Worm (Caenorhabditis elegans) whole organism, dauer: ENCODE measurements around the gene fbxb-48.

Source experiments
- unc-62 ChIP-seq: sonication (generic microtip); optimal IDR thresholded peaks from 2 replicates; lab custom pipeline; 2017; ENCODE audit warnings: missing biosample characterization, missing genetic modification reagents, missing genetic modification characterization

fbxb-48 gene

DNA sequence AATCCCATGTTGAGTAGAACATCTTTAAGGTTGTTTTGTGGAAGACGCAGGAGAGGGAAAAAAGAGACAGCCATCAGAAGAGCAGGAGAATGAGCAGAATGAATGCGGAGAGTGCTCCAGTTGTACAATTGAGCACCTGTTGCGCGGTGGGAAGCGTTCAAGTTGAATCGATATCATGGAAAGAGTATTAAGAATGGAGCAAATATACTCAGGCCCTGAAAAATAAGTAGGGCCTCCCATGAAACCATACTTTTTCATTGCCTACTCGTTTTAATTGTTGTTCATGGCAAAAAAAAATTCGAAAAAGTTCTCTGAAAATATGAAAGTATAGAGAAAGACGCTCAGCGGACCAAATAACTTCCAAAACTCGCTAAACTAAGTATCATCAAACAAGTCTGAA lies at the start of gene fbxb-48:
Gene fbxb-48 (minus strand): TSS at position 101 of the 400 bp plus-strand sequence.
- no peak for TF ChIP-seq unc-62 (GFP tag; lab: Kevin White, UChicago)

ce11 chrII:1766715-1767114 lies 47.7 kb upstream of the fbxb-48 start:
- TF ChIP-seq unc-62 (GFP tag; lab: Kevin White, UChicago) = no peak

DNA sequence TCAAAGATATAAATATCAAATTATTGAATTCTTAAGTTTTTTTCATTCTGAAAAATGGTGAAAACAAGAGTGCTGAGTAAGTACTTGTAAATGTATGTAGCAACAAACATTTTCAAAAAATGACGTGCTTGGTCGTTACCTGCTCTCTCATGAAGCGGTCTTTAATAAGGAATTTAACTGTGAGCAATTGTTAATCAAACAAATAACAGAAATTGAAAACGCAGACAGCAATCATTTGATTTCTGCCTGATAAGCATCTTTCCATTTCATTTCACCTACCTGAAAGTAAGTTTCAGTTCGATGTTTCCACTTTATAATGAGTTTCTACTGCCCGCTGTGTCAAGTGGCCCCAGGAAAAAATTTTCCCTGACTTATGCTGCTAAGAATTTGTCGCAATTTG lies 44.0 kb upstream of the fbxb-48 start, which contains the start of gene math-28:
Gene math-28 (plus strand): TSS at position 301 of the 400 bp plus-strand sequence.
- no peak for TF ChIP-seq unc-62 (GFP tag; lab: Kevin White, UChicago)

DNA sequence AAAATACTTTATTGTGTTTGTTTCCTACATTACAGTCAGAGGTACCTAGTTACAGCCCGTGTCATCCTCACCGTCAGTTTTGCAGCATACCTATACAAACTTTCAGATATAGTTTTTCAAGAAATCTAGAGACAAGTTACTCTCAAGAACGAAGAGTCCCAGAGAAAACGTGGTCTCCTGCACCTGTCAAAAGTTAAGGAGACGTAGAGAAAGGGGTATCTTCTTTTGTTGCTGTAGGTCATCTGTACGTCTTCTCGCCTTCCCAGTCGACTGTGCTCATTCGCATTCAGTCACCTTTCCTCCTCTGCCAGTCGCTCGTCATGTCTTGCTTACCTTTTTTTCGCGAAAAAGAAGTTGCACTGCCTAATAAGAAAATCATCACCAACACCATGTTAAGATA lies 42.5 kb upstream of the fbxb-48 start, which contains the start of gene F36H5.4:
Gene F36H5.4 (plus strand): TSS at position 301 of the 400 bp plus-strand sequence.
- no peak for TF ChIP-seq unc-62 (GFP tag; lab: Kevin White, UChicago)

DNA sequence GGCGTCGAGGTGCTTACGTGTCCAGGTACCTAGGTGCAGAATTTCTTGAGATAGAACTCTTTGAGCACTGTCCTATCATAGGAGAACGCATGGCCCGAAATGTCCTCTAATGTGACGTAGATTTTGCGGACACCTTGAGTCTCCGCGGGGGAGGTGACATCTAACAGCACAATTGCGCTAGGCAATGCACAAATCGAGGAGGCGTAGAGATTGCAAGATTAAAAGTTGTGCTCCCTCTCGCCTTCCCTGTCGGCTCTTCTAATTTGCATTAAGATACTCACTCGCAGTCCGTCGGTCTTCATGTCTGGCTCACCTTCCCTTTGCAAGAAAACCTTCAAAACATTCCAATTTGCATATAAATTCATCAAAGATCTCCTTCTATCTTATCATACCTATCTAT lies 40.5 kb upstream of the fbxb-48 start, which contains the start of gene F36H5.18:
Gene F36H5.18 (plus strand): TSS at position 301 of the 400 bp plus-strand sequence.
- no peak for TF ChIP-seq unc-62 (GFP tag; lab: Kevin White, UChicago)

DNA sequence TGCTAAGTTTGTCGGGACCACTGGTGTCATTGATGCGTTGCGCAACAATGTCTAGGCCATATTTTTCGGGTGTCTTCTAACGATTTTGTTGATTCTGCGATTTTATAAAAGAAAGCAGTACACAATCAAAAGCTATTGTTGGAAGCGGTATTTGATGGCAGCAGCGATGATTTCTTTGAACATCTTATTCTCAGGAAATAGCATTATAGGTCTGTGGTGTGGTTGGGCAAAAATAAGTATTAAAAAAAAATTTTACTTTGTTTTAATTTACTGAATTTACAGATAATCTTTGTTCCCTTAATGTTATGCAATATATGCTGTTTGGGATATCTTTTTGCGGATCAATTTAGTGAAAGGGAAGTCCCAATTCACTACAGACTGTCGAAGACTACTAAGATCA lies 38.0 kb upstream of the fbxb-48 start, which contains the start of gene F36H5.10:
Gene F36H5.10 (plus strand): TSS at position 301 of the 400 bp plus-strand sequence.
- TF ChIP-seq unc-62 (GFP tag; lab: Kevin White, UChicago) = no peak

DNA sequence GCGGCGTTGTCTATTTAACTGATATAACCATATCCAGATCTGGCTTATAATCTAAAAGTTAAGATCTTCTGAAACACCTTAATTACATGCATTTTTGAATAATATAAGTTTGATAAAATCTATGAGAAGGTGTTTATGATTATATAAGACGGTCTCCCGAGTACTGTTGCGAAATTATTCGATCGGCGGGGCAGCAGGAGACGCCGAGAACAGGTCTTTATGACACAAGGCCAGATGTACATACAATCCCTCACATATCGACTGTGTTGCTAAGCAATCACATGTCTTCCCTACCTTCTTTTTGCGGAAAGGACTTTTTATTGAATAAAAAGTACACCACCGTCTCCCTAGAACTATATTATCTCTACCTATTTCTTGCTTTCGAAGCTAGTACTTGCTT lies 37.5 kb upstream of the fbxb-48 start, which contains the start of gene fbxb-53:
Gene fbxb-53 (plus strand): TSS at position 301 of the 400 bp plus-strand sequence.
- no peak for TF ChIP-seq unc-62 (GFP tag; lab: Kevin White, UChicago)

DNA sequence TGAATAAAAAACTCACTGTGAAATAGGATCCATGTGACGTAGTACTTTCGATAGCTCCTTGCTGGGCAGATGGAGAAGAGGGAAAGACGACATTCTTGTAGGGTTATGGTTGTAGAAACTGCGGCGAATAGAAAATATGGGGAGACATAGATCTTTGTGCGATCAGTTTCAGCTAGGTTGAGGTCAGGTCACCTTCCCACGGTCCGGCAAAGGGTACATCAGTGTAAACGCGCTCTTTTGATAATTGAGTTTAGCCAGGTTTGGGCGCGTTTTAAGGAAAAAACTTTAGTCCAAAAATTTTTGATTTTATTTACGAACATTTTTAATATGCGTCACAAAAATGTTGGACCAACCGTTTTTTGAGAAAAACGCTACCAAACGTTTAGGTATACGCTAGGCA lies 37.0 kb upstream of the fbxb-48 start, which contains the start of gene F36H5.17:
Gene F36H5.17 (minus strand): TSS at position 101 of the 400 bp plus-strand sequence.
- TF ChIP-seq unc-62 (GFP tag; lab: Kevin White, UChicago) = no peak

DNA sequence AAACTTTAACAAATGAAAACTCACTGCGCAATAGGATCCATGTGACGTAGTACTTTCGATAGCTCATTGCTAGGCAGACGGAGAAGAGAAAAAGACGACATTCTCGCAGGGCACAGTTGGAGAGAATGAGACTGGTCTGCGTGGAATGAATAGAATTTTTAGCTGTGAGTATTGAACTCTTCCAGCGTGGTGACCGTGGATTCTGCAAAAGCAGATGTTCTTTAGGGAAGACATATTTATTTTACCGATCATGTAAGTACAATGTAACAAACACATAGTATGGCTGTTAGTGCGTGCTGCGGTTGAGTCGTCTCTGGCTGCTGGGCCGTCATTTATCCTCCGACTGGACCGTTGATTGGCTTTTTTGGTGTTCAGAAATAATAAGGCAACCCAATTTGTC lies 33.9 kb upstream of the fbxb-48 start, which contains the start of gene F36H5.9:
Gene F36H5.9 (minus strand): TSS at position 101 of the 400 bp plus-strand sequence.
- no peak for TF ChIP-seq unc-62 (GFP tag; lab: Kevin White, UChicago)

- TF ChIP-seq unc-62 (GFP tag; lab: Kevin White, UChicago) = no peak
These were observed 31.4 kb upstream of the fbxb-48 start, which contains the start of the genes F36H5.13 and F36H5.8 for ce11 chrII:1750413-1750812. TSS of gene F36H5.13 (minus strand) at chrII:1750513. TSS of gene F36H5.8 (minus strand) at chrII:1750686.

DNA sequence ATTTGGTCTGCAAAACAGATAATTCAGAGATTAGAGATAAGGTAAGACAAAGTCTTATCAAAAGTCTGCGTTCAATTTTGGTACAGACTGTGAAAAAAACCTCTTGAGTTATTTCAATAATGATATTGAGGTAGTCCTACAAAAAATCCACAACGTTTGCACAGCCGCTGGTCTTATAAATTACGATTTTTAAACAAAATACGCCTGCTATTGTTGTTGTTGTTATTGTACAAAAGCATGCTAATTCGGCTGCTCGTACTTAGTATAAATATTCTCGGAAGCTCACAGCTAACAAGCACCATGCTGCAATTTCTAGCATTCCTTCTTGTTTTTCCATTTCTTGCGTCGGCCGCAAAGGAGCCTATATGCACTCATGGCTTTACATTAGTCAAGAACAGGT lies 25.1 kb upstream of the fbxb-48 start, which contains the start of gene clec-19:
Gene clec-19 (plus strand): TSS at position 301 of the 400 bp plus-strand sequence.
- no peak for TF ChIP-seq unc-62 (GFP tag; lab: Kevin White, UChicago)

DNA sequence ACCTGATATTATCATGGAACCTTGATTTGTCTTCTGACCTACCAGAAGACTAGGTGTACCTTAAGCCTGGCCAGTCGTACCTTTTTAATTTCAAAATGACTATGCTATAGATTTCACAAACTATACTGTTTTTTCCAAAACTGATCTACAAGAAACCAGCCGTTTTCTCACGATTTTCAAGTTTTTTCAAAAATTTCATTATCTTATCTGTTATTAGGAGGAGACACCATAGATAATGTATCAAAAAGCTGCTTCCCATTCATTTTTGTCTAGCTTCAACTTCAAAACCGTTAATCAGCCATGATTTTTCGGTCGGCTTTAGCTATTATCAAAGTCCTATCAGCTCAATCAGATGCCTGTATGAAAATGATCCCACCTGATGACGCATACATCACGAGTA lies 23.5 kb upstream of the fbxb-48 start, which contains the start of gene F36H5.12:
Gene F36H5.12 (plus strand): TSS at position 301 of the 400 bp plus-strand sequence.
- no peak for TF ChIP-seq unc-62 (GFP tag; lab: Kevin White, UChicago)

- TF ChIP-seq unc-62 (GFP tag; lab: Kevin White, UChicago) = no peak
These were observed 22.2 kb upstream of the fbxb-48 start, which contains the start of gene K07G6.1 for ce11 chrII:1741248-1741647. TSS of gene K07G6.1 (plus strand) at chrII:1741548.

DNA sequence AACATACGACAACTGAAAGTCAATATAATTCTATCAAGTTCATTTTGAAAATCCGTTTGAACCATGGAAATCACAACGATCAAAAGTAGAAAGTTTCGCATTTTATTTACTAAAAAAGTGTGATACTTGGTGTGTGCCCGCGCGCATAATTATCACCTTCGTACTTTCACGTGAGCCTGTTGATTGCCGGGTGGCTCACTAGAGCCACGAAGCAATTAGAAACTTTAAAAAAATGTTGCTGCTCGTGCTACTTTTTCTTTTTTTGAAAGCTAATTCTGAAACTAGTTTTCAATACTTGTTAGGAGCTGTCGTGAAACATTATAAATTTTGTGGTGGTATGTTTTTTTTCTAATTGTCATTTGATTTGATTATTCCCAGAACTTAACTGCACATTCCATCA lies 19.8 kb upstream of the fbxb-48 start, which contains the start of the genes irld-9 and irld-33:
Gene irld-9 (minus strand): TSS at position 101 of the 400 bp plus-strand sequence.
Gene irld-33 (plus strand): TSS at position 209 of the 400 bp plus-strand sequence.
- no peak for TF ChIP-seq unc-62 (GFP tag; lab: Kevin White, UChicago)

DNA sequence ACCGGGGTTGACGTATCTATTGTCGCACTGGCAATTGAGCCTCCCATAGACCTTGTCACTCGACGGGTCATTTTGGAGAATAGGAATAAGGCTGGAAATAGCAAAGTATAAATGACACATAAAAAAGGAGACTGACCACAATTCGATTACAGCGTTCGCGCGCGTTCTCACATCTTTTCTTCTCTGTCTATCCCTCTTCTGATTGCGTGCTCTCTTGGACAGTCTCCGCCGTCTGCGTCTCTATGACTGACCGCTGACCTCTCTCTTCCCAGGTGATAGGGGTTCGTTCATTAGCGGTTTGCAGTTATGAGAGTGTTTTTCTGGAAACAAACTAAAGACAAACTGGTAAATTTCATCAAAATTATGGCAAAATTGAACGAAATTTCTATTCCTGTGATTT lies 17.3 kb upstream of the fbxb-48 start, which contains the start of gene ceh-83:
Gene ceh-83 (minus strand): TSS at position 181 of the 400 bp plus-strand sequence.
- no peak for TF ChIP-seq unc-62 (GFP tag; lab: Kevin White, UChicago)

DNA sequence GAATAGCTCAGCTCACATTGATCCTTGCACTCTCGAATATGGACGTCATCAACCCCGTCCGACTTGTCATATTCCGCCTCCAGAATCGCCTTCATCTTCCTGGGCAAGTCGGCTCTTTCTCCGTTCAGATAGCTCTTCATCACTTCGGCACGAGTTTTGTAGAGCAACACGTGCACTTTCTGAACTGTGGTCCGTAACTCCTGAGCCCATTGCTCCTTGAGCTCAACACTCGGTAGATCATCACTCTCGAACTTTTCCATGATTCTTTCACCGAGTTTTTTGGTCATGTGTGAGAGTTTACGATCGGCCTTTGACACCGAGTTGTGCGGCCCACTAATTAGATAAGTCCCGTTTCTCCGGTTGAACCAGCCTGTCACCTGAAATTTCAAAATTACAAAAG lies 16.1 kb upstream of the fbxb-48 start:
- TF ChIP-seq unc-62 (GFP tag; lab: Kevin White, UChicago) = no peak
